Worm (Caenorhabditis elegans): ENCODE data around the gene oac-41.

- TF ChIP-seq elt-1 (tag; optimal IDR thresholded peaks at IDR 0.05) (no peak), ztf-11 (tag; optimal IDR thresholded peaks at IDR 0.05) (no peak), aly-2 (tag; optimal IDR thresholded peaks at IDR 0.05) (no peak), egl-27 (tag; optimal IDR thresholded peaks at IDR 0.05) (no peak), crh-2 (tag; optimal IDR thresholded peaks at IDR 0.05) (no peak)
Measured at ce11 chrV:8991679-8992078, 30.3 kb downstream of the oac-41 start, which contains the start of gene F59E11.6.
